Fruit fly (Drosophila melanogaster): ENCODE data around the gene ttm2.
A peak's percentile ranks its signal among the peaks of the same experiment; 100 is the strongest.

Gene ttm2

dm6 chr3L:246644-247199 lies 28.2 kb upstream of the ttm2 start (continued):
- TF ChIP-seq amos (GFP tag; IDR thresholded peaks at IDR 0.05; ENCODE audit: partially characterized antibody) (peak; percentile 66; the same call in 1 of the 2 replicates), BEAF-32 (GFP tag; optimal IDR thresholded peaks at IDR 0.05) (peak; percentile 68), unc-4 (GFP tag; IDR thresholded peaks at IDR 0.05; ENCODE audit: partially characterized antibody) (peak; percentile 54), pita (GFP tag; optimal IDR thresholded peaks at IDR 0.05) (no peak)

- TF ChIP-seq mirr (GFP tag; optimal IDR thresholded peaks at IDR 0.05) (peak; percentile 84), Spps (tag; optimal IDR thresholded peaks at IDR 0.05) (no peak), CG12659 (GFP tag; optimal IDR thresholded peaks at IDR 0.05) (no peak), CG6654 (GFP tag; optimal IDR thresholded peaks at IDR 0.05) (no peak), Lhr (GFP tag; optimal IDR thresholded peaks at IDR 0.05) (peak; percentile 3), CG7928 (GFP tag; optimal IDR thresholded peaks at IDR 0.05) (peak; percentile 45), CG33557 (GFP tag; optimal IDR thresholded peaks at IDR 0.05) (peak; percentile 27), Hr78 (GFP tag; optimal IDR thresholded peaks at IDR 0.05) (no peak), CG34376 (GFP tag; optimal IDR thresholded peaks at IDR 0.05) (peak; percentile 77), CHES-1-like (GFP tag; optimal IDR thresholded peaks at IDR 0.05) (no peak), CG4328 (GFP tag; optimal IDR thresholded peaks at IDR 0.05) (peak; percentile 16), CG7271 (tag; optimal IDR thresholded peaks at IDR 0.05) (no peak), Nf-YC (tag; optimal IDR thresholded peaks at IDR 0.05) (no peak), Med (GFP tag) (peak; percentile 45), NC2β (GFP tag; optimal IDR thresholded peaks at IDR 0.05) (peak; percentile 11), CG6791 (GFP tag; IDR thresholded peaks at IDR 0.05; ENCODE audit: partially characterized antibody) (no peak), CG12391 (tag; optimal IDR thresholded peaks at IDR 0.05) (no peak), CG3281 (GFP tag; optimal IDR thresholded peaks at IDR 0.05) (peak; percentile 1), CG17568 (GFP tag; optimal IDR thresholded peaks at IDR 0.05) (peak; percentile 39), oc (tag; optimal IDR thresholded peaks at IDR 0.05) (no peak), CG1647 (GFP tag; optimal IDR thresholded peaks at IDR 0.05) (no peak), stwl (tag; optimal IDR thresholded peaks at IDR 0.05) (peak; percentile 23), GATAe (GFP tag; conservative IDR thresholded peaks at IDR 0.05) (peak; percentile 63; the same call in 1 of the 2 replicates), ind (GFP tag; optimal IDR thresholded peaks at IDR 0.05) (no peak), gfzf (GFP tag; optimal IDR thresholded peaks at IDR 0.05) (peak; percentile 53), sd (tag; optimal IDR thresholded peaks at IDR 0.05) (peak; percentile 97), CG13424 (tag; optimal IDR thresholded peaks at IDR 0.05) (no peak), hth (optimal IDR thresholded peaks at IDR 0.05) (no peak), MESR4 (GFP tag; optimal IDR thresholded peaks at IDR 0.05) (no peak), Pdp1 (GFP tag; optimal IDR thresholded peaks at IDR 0.05) (peak in 1 of 2 experiments; percentile 16), CG1233 (GFP tag; optimal IDR thresholded peaks at IDR 0.05) (peak; percentile 35), CG9215 (GFP tag; IDR thresholded peaks at IDR 0.05) (no peak), CG15479 (GFP tag; optimal IDR thresholded peaks at IDR 0.05) (peak; percentile 37), HLH3B (GFP tag; IDR thresholded peaks at IDR 0.05) (no peak), BtbVII (GFP tag; optimal IDR thresholded peaks at IDR 0.05) (peak; percentile 58), BEAF-32 (GFP tag; optimal IDR thresholded peaks at IDR 0.05) (no peak), CG34422 (GFP tag; IDR thresholded peaks at IDR 0.05) (no peak), Camta (GFP tag; optimal IDR thresholded peaks at IDR 0.05) (no peak), odd (GFP tag; optimal IDR thresholded peaks at IDR 0.05) (peak; percentile 25), CG17359 (tag; optimal IDR thresholded peaks at IDR 0.05) (peak; percentile 37), Dfd (GFP tag; optimal IDR thresholded peaks at IDR 0.05) (no peak), pros (GFP tag; optimal IDR thresholded peaks at IDR 0.05) (peak; percentile 31)
Measured at dm6 chr3L:247482-248225, 27.3 kb upstream of the ttm2 start, which contains the start of gene mthl14. mthl14 (plus strand) TSS chr3L:247491.
